Fruit fly (Drosophila melanogaster) whole organism, embryonic: Measurements from ENCODE around the gene CG12054.

Experiments
- Adf1 ChIP-seq: fragments of 200-800 bp; sonication (Bioruptor generic); IDR thresholded peaks from 2 replicates; pipeline ENCODE4 v1.3.6; 2022; ENCODE audit warnings: missing biosample characterization, missing genetic modification characterization
- Atf3 ChIP-seq: fragments of 200-800 bp; sonication (Bioruptor generic); optimal IDR thresholded peaks from 3 replicates; lab custom pipeline; 2016; ENCODE audit warnings: missing biosample characterization, missing genetic modification characterization
- Blimp-1 ChIP-seq: fragments of 200-800 bp; sonication (Bioruptor generic); optimal IDR thresholded peaks from 3 replicates; lab custom pipeline; 2018; ENCODE audit warnings: missing biosample characterization, missing genetic modification characterization, mild to moderate bottlenecking, moderate library complexity, missing genetic modification reagents
- CG10209 ChIP-seq: fragments of 200-800 bp; sonication (Bioruptor generic); optimal IDR thresholded peaks from 3 replicates; lab custom pipeline; 2017; ENCODE audit warnings: missing biosample characterization, mild to moderate bottlenecking, missing genetic modification characterization, missing genetic modification reagents
- CG10274 ChIP-seq: fragments of 200-800 bp; sonication (Bioruptor generic); optimal IDR thresholded peaks from 3 replicates; lab custom pipeline; 2017; ENCODE audit warnings: missing biosample characterization, mild to moderate bottlenecking, missing genetic modification characterization
- CG12071 ChIP-seq: fragments of 200-800 bp; sonication (Bioruptor generic); optimal IDR thresholded peaks from 3 replicates; lab custom pipeline; 2018; ENCODE audit warnings: missing biosample characterization, mild to moderate bottlenecking, missing genetic modification characterization
- CG12104 ChIP-seq: fragments of 200-800 bp; sonication (Bioruptor generic); optimal IDR thresholded peaks from 3 replicates; lab custom pipeline; 2016; ENCODE audit warnings: missing biosample characterization, missing genetic modification characterization
- CG13123 ChIP-seq: fragments of 200-800 bp; sonication (Bioruptor generic); optimal IDR thresholded peaks from 2 replicates; lab custom pipeline; 2016; ENCODE audit warnings: missing biosample characterization, missing genetic modification characterization
- CG14050 ChIP-seq: fragments of 200-800 bp; sonication (Bioruptor generic); IDR thresholded peaks from 3 replicates; pipeline ENCODE4 v1.3.6; 2022; ENCODE audit warnings: missing biosample characterization, missing genetic modification characterization
- CG14441 ChIP-seq: fragments of 200-800 bp; sonication (Bioruptor generic); IDR thresholded peaks from 2 replicates; pipeline ENCODE4 v1.3.6; 2022; ENCODE audit warnings: missing biosample characterization, missing genetic modification characterization
- CG1603 ChIP-seq: fragments of 200-800 bp; sonication (Bioruptor generic); optimal IDR thresholded peaks from 2 replicates; lab custom pipeline; 2019; ENCODE audit warnings: missing biosample characterization, mild to moderate bottlenecking, missing genetic modification characterization, moderate library complexity
- CG17802 ChIP-seq: fragments of 200-800 bp; sonication (Bioruptor generic); optimal IDR thresholded peaks from 2 replicates; lab custom pipeline; 2018; ENCODE audit warnings: missing biosample characterization, mild to moderate bottlenecking, missing genetic modification characterization, moderate library complexity
- CG2889 ChIP-seq: fragments of 200-800 bp; sonication (Bioruptor generic); IDR thresholded peaks from 3 replicates; pipeline ENCODE4 v1.3.6; 2022; ENCODE audit warnings: missing biosample characterization, missing genetic modification characterization
- CG31365 ChIP-seq: fragments of 200-800 bp; sonication (Bioruptor generic); optimal IDR thresholded peaks from 2 replicates; lab custom pipeline; 2018; ENCODE audit warnings: missing biosample characterization, mild to moderate bottlenecking, missing genetic modification characterization
- CG4707 ChIP-seq: fragments of 200-800 bp; sonication (Bioruptor generic); optimal IDR thresholded peaks from 2 replicates; lab custom pipeline; 2018; ENCODE audit warnings: missing biosample characterization, mild to moderate bottlenecking, missing genetic modification characterization, moderate library complexity
- CG5180 ChIP-seq: fragments of 200-800 bp; sonication (Bioruptor generic); optimal IDR thresholded peaks from 3 replicates; lab custom pipeline; 2017; ENCODE audit warnings: missing biosample characterization, missing genetic modification characterization, mild to moderate bottlenecking, moderate library complexity, missing genetic modification reagents
- CG8388 ChIP-seq: fragments of 200-800 bp; sonication (Bioruptor generic); optimal IDR thresholded peaks from 2 replicates; lab custom pipeline; 2019; ENCODE audit warnings: missing biosample characterization, mild to moderate bottlenecking, missing genetic modification characterization, moderate library complexity
- D ChIP-seq, 2 experiments: fragments of 200-800 bp in 1 of 2; fragments of >200 bp in 1 of 2; sonication (Bioruptor generic) in 1 of 2; optimal IDR thresholded peaks; 2 replicates in 1 of 2; 3 replicates in 1 of 2; lab custom pipeline; 2017; ENCODE audit warnings: mild to moderate bottlenecking in 1 of 2, missing biosample characterization in 1 of 2, missing genetic modification characterization in 1 of 2, missing genetic modification reagents in 1 of 2
- Dip2 ChIP-seq: fragments of 200-800 bp; sonication (Bioruptor generic); IDR thresholded peaks from 2 replicates; pipeline ENCODE4 v1.3.6; 2022; ENCODE audit warnings: missing biosample characterization, missing genetic modification characterization
- Doc2 ChIP-seq: fragments of 200-800 bp; sonication (Bioruptor generic); IDR thresholded peaks from 2 replicates; pipeline ENCODE4 v1.3.6; 2022; ENCODE audit warnings: missing biosample characterization, missing genetic modification characterization
- Doc3 ChIP-seq: fragments of 200-800 bp; sonication (Bioruptor generic); IDR thresholded peaks from 3 replicates; pipeline ENCODE4 v1.3.6; 2022; ENCODE audit warnings: missing biosample characterization, missing genetic modification characterization; ENCODE audit not compliant: partially characterized antibody
- Gsc ChIP-seq: fragments of 200-800 bp; sonication (Bioruptor generic); IDR thresholded peaks from 2 replicates; pipeline ENCODE4 v1.3.6; 2022; ENCODE audit warnings: missing biosample characterization, missing genetic modification characterization
- Hand ChIP-seq: fragments of 200-800 bp; sonication (Bioruptor generic); optimal IDR thresholded peaks from 2 replicates; lab custom pipeline; 2017; ENCODE audit warnings: mild to moderate bottlenecking, missing biosample characterization, missing genetic modification reagents, missing genetic modification characterization
- Hmr ChIP-seq: fragments of 200-800 bp; sonication (Bioruptor generic); optimal IDR thresholded peaks from 3 replicates; lab custom pipeline; 2017; ENCODE audit warnings: mild to moderate bottlenecking, missing biosample characterization, missing genetic modification reagents, missing genetic modification characterization
- Lim3 ChIP-seq: fragments of 200-800 bp; sonication (Bioruptor generic); IDR thresholded peaks from 2 replicates; pipeline ENCODE4 v1.3.6; 2022; ENCODE audit warnings: missing biosample characterization, missing genetic modification characterization
- Scr ChIP-seq: fragments of 200-800 bp; sonication (Bioruptor generic); IDR thresholded peaks from 2 replicates; pipeline ENCODE4 v1.3.6; 2022; ENCODE audit warnings: missing biosample characterization, missing genetic modification characterization; ENCODE audit not compliant: partially characterized antibody
- Sry-β ChIP-seq: fragments of 200-800 bp; sonication (Bioruptor generic); optimal IDR thresholded peaks from 2 replicates; lab custom pipeline; 2018; ENCODE audit warnings: missing biosample characterization, mild to moderate bottlenecking, missing genetic modification characterization, moderate library complexity
- Tbp ChIP-seq: fragments of >200 bp; optimal IDR thresholded peaks from 2 replicates; lab custom pipeline; 2018; ENCODE audit warnings: missing biosample characterization, missing genetic modification characterization
- bowl ChIP-seq: fragments of 200-800 bp; sonication (Bioruptor generic); IDR thresholded peaks from 2 replicates; pipeline ENCODE4 v1.3.6; 2022; ENCODE audit warnings: missing biosample characterization, missing genetic modification characterization
- bsh ChIP-seq, 2 experiments: fragments of 200-800 bp; sonication (Bioruptor generic); optimal IDR thresholded peaks; 2 replicates each; lab custom pipeline; 2017 to 2018; ENCODE audit warnings: mild to moderate bottlenecking in 2 of 2, missing biosample characterization in 2 of 2, missing genetic modification characterization in 2 of 2, moderate library complexity in 1 of 2
- cas ChIP-seq: fragments of 200-800 bp; sonication (Bioruptor generic); IDR thresholded peaks from 2 replicates; pipeline ENCODE4 v1.3.6; 2022; ENCODE audit warnings: missing biosample characterization, missing genetic modification characterization
- cato ChIP-seq: fragments of 200-800 bp; sonication (Bioruptor generic); optimal IDR thresholded peaks from 2 replicates; lab custom pipeline; 2016; ENCODE audit warnings: missing biosample characterization, missing genetic modification characterization, borderline replicate concordance
- crp ChIP-seq, 2 experiments: fragments of 200-800 bp; sonication (Bioruptor generic); optimal IDR thresholded peaks; 2 replicates in 1 of 2; 3 replicates in 1 of 2; lab custom pipeline; 2017; ENCODE audit warnings: missing biosample characterization in 2 of 2, missing genetic modification characterization in 2 of 2, mild to moderate bottlenecking in 1 of 2, moderate library complexity in 1 of 2
- da ChIP-seq: fragments of 200-800 bp; sonication (Bioruptor generic); optimal IDR thresholded peaks from 2 replicates; lab custom pipeline; 2016; ENCODE audit warnings: missing biosample characterization, missing genetic modification characterization
- danr ChIP-seq: fragments of 200-800 bp; sonication (Bioruptor generic); IDR thresholded peaks from 2 replicates; pipeline ENCODE4 v1.3.6; 2022; ENCODE audit warnings: missing biosample characterization, missing genetic modification characterization
- dpn ChIP-seq, 2 experiments: fragments of 200-800 bp; sonication (Bioruptor generic); optimal IDR thresholded peaks; 3 replicates each; lab custom pipeline; 2016; ENCODE audit warnings: missing biosample characterization in 2 of 2, missing genetic modification characterization in 2 of 2
- jumu ChIP-seq: fragments of 200-800 bp; sonication (Bioruptor generic); optimal IDR thresholded peaks from 3 replicates; lab custom pipeline; 2016; ENCODE audit warnings: missing biosample characterization, missing genetic modification characterization
- lmd ChIP-seq: fragments of 200-800 bp; sonication (Bioruptor generic); IDR thresholded peaks from 2 replicates; pipeline ENCODE4 v1.3.6; 2022; ENCODE audit warnings: missing biosample characterization, missing genetic modification characterization
- pho ChIP-seq: fragments of 200-800 bp; sonication (Bioruptor generic); optimal IDR thresholded peaks from 2 replicates; lab custom pipeline; 2016; ENCODE audit warnings: missing biosample characterization, missing genetic modification characterization
- run ChIP-seq: fragments of 200-800 bp; sonication (Bioruptor generic); optimal IDR thresholded peaks from 3 replicates; lab custom pipeline; 2018; ENCODE audit warnings: missing biosample characterization, mild to moderate bottlenecking, missing genetic modification characterization
- scrt ChIP-seq: fragments of 200-800 bp; sonication (Bioruptor generic); optimal IDR thresholded peaks from 2 replicates; lab custom pipeline; 2018; ENCODE audit warnings: missing biosample characterization, mild to moderate bottlenecking, missing genetic modification characterization, moderate library complexity
- slou ChIP-seq: fragments of 200-800 bp; sonication (Bioruptor generic); optimal IDR thresholded peaks from 3 replicates; lab custom pipeline; 2016; ENCODE audit warnings: missing biosample characterization, missing genetic modification characterization
- so ChIP-seq: fragments of 200-800 bp; sonication (Bioruptor generic); IDR thresholded peaks from 3 replicates; pipeline ENCODE4 v1.3.6; 2022; ENCODE audit warnings: missing biosample characterization, missing genetic modification characterization
- ssp ChIP-seq: fragments of 200-800 bp; sonication (Bioruptor generic); IDR thresholded peaks from 2 replicates; pipeline ENCODE4 v1.3.6; 2022; ENCODE audit warnings: missing biosample characterization, missing genetic modification characterization
- unpg ChIP-seq: fragments of 200-800 bp; sonication (Bioruptor generic); optimal IDR thresholded peaks from 3 replicates; lab custom pipeline; 2018; ENCODE audit warnings: missing biosample characterization, mild to moderate bottlenecking, missing genetic modification characterization, moderate library complexity
- vnd ChIP-seq: fragments of 200-800 bp; sonication (Bioruptor generic); IDR thresholded peaks from 3 replicates; pipeline ENCODE4 v1.3.6; 2022; ENCODE audit warnings: missing biosample characterization, missing genetic modification characterization; ENCODE audit not compliant: partially characterized antibody
- zfh2 ChIP-seq: fragments of 200-800 bp; sonication (Bioruptor generic); optimal IDR thresholded peaks from 2 replicates; lab custom pipeline; 2016; ENCODE audit warnings: missing biosample characterization, missing genetic modification characterization

The CG12054 gene

DNA sequence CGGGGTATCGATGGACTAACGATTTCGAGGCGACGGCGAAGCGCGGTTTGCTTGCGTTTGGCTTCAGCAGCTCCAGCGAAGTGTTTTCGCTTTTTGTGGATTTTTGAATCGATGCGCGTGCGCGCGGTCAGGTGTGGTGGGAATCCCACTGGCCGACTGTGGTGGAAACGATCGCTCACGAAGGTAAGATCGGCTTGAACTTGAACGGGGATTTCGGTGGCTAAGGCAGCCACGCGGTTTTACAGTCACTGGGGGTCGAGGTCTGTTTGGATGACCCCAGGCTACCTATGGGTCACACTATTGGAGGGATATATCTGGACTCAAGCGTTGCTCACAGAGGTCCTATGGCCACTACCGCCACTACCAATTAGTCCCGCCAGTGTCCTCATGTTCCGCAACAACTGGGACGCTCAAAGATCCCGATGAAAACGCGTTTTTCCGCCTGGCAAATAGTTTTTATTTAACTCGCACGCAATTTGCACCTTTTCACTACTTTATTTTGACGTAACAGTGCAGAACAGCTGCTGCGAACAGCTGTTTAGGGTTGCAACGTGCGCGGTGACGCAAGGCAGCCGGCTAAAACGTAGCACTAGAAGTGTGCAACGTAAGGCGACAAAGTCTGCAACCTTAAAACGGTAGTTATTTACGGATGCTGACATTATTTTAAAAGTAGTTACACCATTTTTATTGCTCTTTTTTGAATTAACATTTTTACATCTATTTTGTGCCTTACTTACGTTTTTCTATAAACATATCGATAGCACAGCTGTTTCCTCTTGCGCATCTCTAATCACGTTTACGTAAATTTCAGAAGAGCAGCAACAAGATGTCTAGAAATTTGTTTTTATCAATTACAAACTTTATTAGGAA is 31.8 kb downstream of the CG12054 start, which contains the start of the genes qless and mRpL32 (continued):
- TF ChIP-seq crp (GFP tag; optimal IDR thresholded peaks at IDR 0.05; lab: Kevin White, UChicago) (peak; percentile 94 to 99), vnd (peak; percentile 64), CG12071 (no peak), cato (GFP tag; lab: Kevin White, UChicago) (no peak), CG10209 (GFP tag; lab: Kevin White, UChicago) (no peak), ssp (peak; percentile 70), unpg (GFP tag; lab: Kevin White, UChicago) (peak; percentile 53), Doc2 (GFP tag; lab: Robert Waterston, UW) (no peak), Hmr (GFP tag; lab: Kevin White, UChicago) (no peak), cas (peak; percentile 52; the same call in 1 of the 2 replicates), bowl (GFP tag; lab: Robert Waterston, UW) (no peak), zfh2 (GFP tag; lab: Kevin White, UChicago) (peak; percentile 69), CG13123 (GFP tag; lab: Kevin White, UChicago) (no peak), CG12104 (GFP tag; lab: Kevin White, UChicago) (peak; percentile 6), pho (GFP tag; lab: Kevin White, UChicago) (peak; percentile 1), CG31365 (tag; lab: Kevin White, UChicago) (no peak), jumu (GFP tag; lab: Kevin White, UChicago) (peak; percentile 83), CG10274 (GFP tag; lab: Kevin White, UChicago) (no peak), CG8388 (GFP tag; lab: Kevin White, UChicago) (no peak), danr (GFP tag; lab: Robert Waterston, UW) (no peak), CG1603 (tag; lab: Kevin White, UChicago) (peak; percentile 57), Scr (GFP tag; lab: Robert Waterston, UW) (peak; percentile 83), Dip2 (GFP tag; lab: Robert Waterston, UW) (peak; percentile 29; the same call in 1 of the 2 replicates), lmd (GFP tag; lab: Robert Waterston, UW) (peak; percentile 82), Gsc (GFP tag; lab: Robert Waterston, UW) (peak; percentile 45; the same call in 1 of the 2 replicates), da (GFP tag; lab: Kevin White, UChicago) (peak; percentile 11), Doc3 (GFP tag; lab: Robert Waterston, UW) (peak; percentile 86), Atf3 (GFP tag; lab: Kevin White, UChicago) (peak; percentile 3), scrt (GFP tag; lab: Kevin White, UChicago) (peak; percentile 80), CG5180 (GFP tag; lab: Kevin White, UChicago) (no peak), Hand (GFP tag; lab: Kevin White, UChicago) (no peak), slou (GFP tag; lab: Kevin White, UChicago) (peak; percentile 11), CG14441 (peak; percentile 88), Lim3 (no peak), run (no peak), D (optimal IDR thresholded peaks at IDR 0.05; lab: Kevin White, UChicago) (no peak), D (GFP tag; optimal IDR thresholded peaks at IDR 0.05; lab: Kevin White, UChicago) (peak; percentile 40), CG14050 (GFP tag; lab: Robert Waterston, UW) (no peak), CG17802 (no peak), so (0 out of 3 replicates have a peak, but pooled peaks have one; percentile 66), Blimp-1 (GFP tag; lab: Kevin White, UChicago) (peak; percentile 55), CG4707 (GFP tag; lab: Kevin White, UChicago) (no peak), CG2889 (GFP tag; lab: Robert Waterston, UW) (no peak), Tbp (GFP tag; lab: Kevin White, UChicago) (no peak), bsh (GFP tag; optimal IDR thresholded peaks at IDR 0.05; lab: Kevin White, UChicago) (peak in 1 of 2 experiments; percentile 29), Sry-β (peak; percentile 21), dpn (GFP tag; optimal IDR thresholded peaks at IDR 0.05; lab: Kevin White, UChicago) (peak; percentile 45 to 68), Adf1 (GFP tag; lab: Robert Waterston, UW) (no peak)
